Worm (Caenorhabditis elegans) whole organism, L4 larva: ENCODE measurements around the gene bath-37.

Source experiments
- T26A8.4 ChIP-seq: fragments of 200-800 bp; sonication (Bioruptor generic); IDR thresholded peaks from 2 replicates; pipeline ENCODE4 v1.3.6; 2022; ENCODE audit warnings: missing genetic modification characterization, missing compliant biosample characterization
- Y75B8A.6 ChIP-seq: fragments of 200-800 bp; sonication (Bioruptor generic); IDR thresholded peaks from 2 replicates; pipeline ENCODE4 v1.3.6; 2022; ENCODE audit warnings: missing genetic modification reagents, missing genetic modification characterization, missing compliant biosample characterization
- aha-1 ChIP-seq: fragments of 150-350 bp; peaks from one replicate; lab custom pipeline; 2014; ENCODE audit warnings: missing biosample characterization, missing genetic modification characterization
- ama-1 ChIP-seq: fragments of 150-350 bp; optimal IDR thresholded peaks from 2 replicates; lab custom pipeline; 2014; ENCODE audit warnings: inconsistent platforms, mixed read lengths
- ceh-32 ChIP-seq: sonication (generic microtip); optimal IDR thresholded peaks from 2 replicates; lab custom pipeline; 2016; ENCODE audit warnings: mild to moderate bottlenecking, missing genetic modification characterization, missing compliant biosample characterization; ENCODE audit not compliant: poor library complexity
- ces-1 ChIP-seq: fragments of 150-350 bp; sonication (generic microtip); optimal IDR thresholded peaks from 4 replicates; lab custom pipeline; 2014; ENCODE audit warnings: missing biosample characterization, missing genetic modification reagents, missing genetic modification characterization
- daf-16 ChIP-seq, 3 experiments: sonication (generic microtip); optimal IDR thresholded peaks; 2 replicates each; lab custom pipeline; 2016 to 2017; ENCODE audit warnings: missing genetic modification characterization in 3 of 3, missing genetic modification reagents in 3 of 3, mild to moderate bottlenecking in 2 of 3, missing compliant biosample characterization in 2 of 3, missing biosample characterization in 1 of 3, moderate library complexity in 1 of 3
- daf-19 ChIP-seq: fragments of 200-800 bp; sonication (Bioruptor generic); conservative IDR thresholded peaks from 2 replicates; pipeline ENCODE4 v1.3.6; 2022; ENCODE audit warnings: missing genetic modification characterization, missing compliant biosample characterization
- dpl-1 ChIP-seq: fragments of 150-350 bp; optimal IDR thresholded peaks from 2 replicates; lab custom pipeline; 2014; ENCODE audit warnings: missing biosample characterization, missing genetic modification reagents, missing genetic modification characterization
- dve-1 ChIP-seq: sonication (generic microtip); optimal IDR thresholded peaks from 2 replicates; lab custom pipeline; 2017; ENCODE audit warnings: antibody characterized with exemption, mild to moderate bottlenecking, missing genetic modification characterization, missing compliant biosample characterization; ENCODE audit not compliant: insufficient read depth
- fkh-10 ChIP-seq: fragments of 150-350 bp; optimal IDR thresholded peaks from 2 replicates; lab custom pipeline; 2014; ENCODE audit warnings: missing biosample characterization, missing genetic modification reagents, missing genetic modification characterization
- hlh-30 ChIP-seq: sonication (generic microtip); optimal IDR thresholded peaks from 2 replicates; lab custom pipeline; 2017; ENCODE audit warnings: antibody characterized with exemption, mild to moderate bottlenecking, missing genetic modification characterization, missing compliant biosample characterization; ENCODE audit not compliant: insufficient read depth
- hmg-1.1 ChIP-seq: fragments of 200-800 bp; sonication (Bioruptor generic); IDR thresholded peaks from 2 replicates; pipeline ENCODE4 v1.3.6; 2022; ENCODE audit warnings: missing genetic modification reagents, missing genetic modification characterization, missing compliant biosample characterization
- lin-38 ChIP-seq: fragments of 200-800 bp; sonication (Bioruptor generic); IDR thresholded peaks from 2 replicates; pipeline ENCODE4 v1.3.6; 2022; ENCODE audit warnings: missing genetic modification reagents, missing genetic modification characterization, missing compliant biosample characterization
- lsy-2 ChIP-seq, 2 experiments: fragments of 150-350 bp in 1 of 2; sonication (generic microtip) in 1 of 2; optimal IDR thresholded peaks; 2 replicates each; lab custom pipeline; 2014 to 2017; ENCODE audit warnings: missing biosample characterization in 2 of 2, missing genetic modification characterization in 2 of 2
- mdl-1 ChIP-seq, 2 experiments: fragments of 150-350 bp in 1 of 2; sonication (generic microtip) in 1 of 2; optimal IDR thresholded peaks; 2 replicates each; lab custom pipeline; 2014 to 2017; ENCODE audit warnings: missing biosample characterization in 2 of 2, missing genetic modification characterization in 2 of 2
- mep-1 ChIP-seq: fragments of 150-350 bp; sonication (generic microtip); optimal IDR thresholded peaks from 3 replicates; lab custom pipeline; 2014; ENCODE audit warnings: missing biosample characterization, missing genetic modification characterization
- mes-2 ChIP-seq: sonication (generic microtip); optimal IDR thresholded peaks from 2 replicates; lab custom pipeline; 2016; ENCODE audit warnings: missing genotype, mild to moderate bottlenecking, missing genetic modification characterization, missing compliant biosample characterization; ENCODE audit not compliant: poor library complexity, severe bottlenecking
- mxl-3 ChIP-seq: fragments of 200-800 bp; sonication (Bioruptor generic); optimal IDR thresholded peaks from 2 replicates; lab custom pipeline; 2018; ENCODE audit warnings: mild to moderate bottlenecking, missing genetic modification characterization, missing compliant biosample characterization
- nhr-11 ChIP-seq: fragments of 150-350 bp; optimal IDR thresholded peaks from 2 replicates; lab custom pipeline; 2014; ENCODE audit warnings: missing biosample characterization, missing genetic modification characterization
- nhr-111 ChIP-seq: fragments of 200-800 bp; sonication (Bioruptor generic); optimal IDR thresholded peaks from 2 replicates; lab custom pipeline; 2018; ENCODE audit warnings: mild to moderate bottlenecking, missing genetic modification characterization, missing compliant biosample characterization
- nhr-237 ChIP-seq: sonication (generic microtip); optimal IDR thresholded peaks from 2 replicates; lab custom pipeline; 2017; ENCODE audit warnings: missing biosample characterization, missing genetic modification characterization
- nhr-28 ChIP-seq: fragments of 150-350 bp; optimal IDR thresholded peaks from 2 replicates; lab custom pipeline; 2014; ENCODE audit warnings: missing biosample characterization, missing genetic modification characterization
- nhr-41 ChIP-seq: fragments of 200-800 bp; sonication (Bioruptor generic); IDR thresholded peaks from 2 replicates; pipeline ENCODE4 v1.3.6; 2022; ENCODE audit warnings: missing genetic modification reagents, missing genetic modification characterization, missing compliant biosample characterization
- nhr-6 ChIP-seq: fragments of 150-350 bp; optimal IDR thresholded peaks from 2 replicates; lab custom pipeline; 2014; ENCODE audit warnings: missing biosample characterization, missing genetic modification characterization
- pha-4 ChIP-seq, 2 experiments: fragments of 150-350 bp in 1 of 2; fragments of 200-800 bp in 1 of 2; sonication (Bioruptor generic) in 1 of 2; IDR thresholded peaks in 1 of 2; optimal IDR thresholded peaks in 1 of 2; 2 replicates each; pipeline versions ENCODE4 v1.3.6 to Lab custom; 2014 to 2022; ENCODE audit warnings: missing genetic modification characterization in 2 of 2, missing genetic modification reagents in 2 of 2, missing biosample characterization in 1 of 2, missing compliant biosample characterization in 1 of 2
- rbr-2 ChIP-seq: sonication (generic microtip); optimal IDR thresholded peaks from 2 replicates; lab custom pipeline; 2016; ENCODE audit warnings: missing genotype, missing genetic modification characterization, missing compliant biosample characterization
- snpc-1.2 ChIP-seq: fragments of 200-800 bp; sonication (Bioruptor generic); IDR thresholded peaks from 2 replicates; pipeline ENCODE4 v1.3.6; 2022; ENCODE audit warnings: missing genetic modification reagents, missing genetic modification characterization, missing compliant biosample characterization
- spr-1 ChIP-seq: sonication (generic microtip); optimal IDR thresholded peaks from 2 replicates; lab custom pipeline; 2016; ENCODE audit warnings: mild to moderate bottlenecking, missing genetic modification characterization, missing compliant biosample characterization
- tag-97 ChIP-seq: fragments of 200-800 bp; sonication (Bioruptor generic); IDR thresholded peaks from 2 replicates; pipeline ENCODE4 v1.3.6; 2022; ENCODE audit warnings: missing genetic modification characterization, missing compliant biosample characterization
- unc-130 ChIP-seq: sonication (generic microtip); optimal IDR thresholded peaks from 2 replicates; lab custom pipeline; 2016; ENCODE audit warnings: missing genetic modification reagents, missing genetic modification characterization, missing compliant biosample characterization

bath-37 gene

ce11 chrIV:12113056-12113455 lies 44.4 kb downstream of the bath-37 start (continued):
- no peak for TF ChIP-seq tag-97 (GFP tag; lab: Robert Waterston, UW)
- no peak for TF ChIP-seq nhr-41 (GFP tag; lab: Robert Waterston, UW)
- no peak for TF ChIP-seq T26A8.4
- TF ChIP-seq daf-19 (GFP tag; lab: Robert Waterston, UW): no peak

ce11 chrIV:12114498-12114897 lies 45.8 kb downstream of the bath-37 start:
- TF ChIP-seq hlh-30 (tag; lab: Kevin White, UChicago) (peak; percentile 34), mep-1 (tag; lab: Kevin White, UChicago) (peak; percentile 17), unc-130 (no peak), rbr-2 (tag; lab: Kevin White, UChicago) (peak; percentile 6), nhr-11 (tag; lab: Kevin White, UChicago) (no peak), fkh-10 (GFP tag; lab: Kevin White, UChicago) (peak; percentile 50), mdl-1 (tag; optimal IDR thresholded peaks at IDR 0.05; lab: Kevin White, UChicago) (peak in 1 of 2 experiments; percentile 24), ceh-32 (no peak), nhr-41 (GFP tag; lab: Robert Waterston, UW) (no peak), ces-1 (GFP tag; lab: Kevin White, UChicago) (peak; percentile 28), ama-1 (peak; percentile 29), lsy-2 (tag; optimal IDR thresholded peaks at IDR 0.05; lab: Kevin White, UChicago) (peak in 1 of 2 experiments; percentile 32)

- no peak for TF ChIP-seq nhr-111 (GFP tag; lab: Kevin White, UChicago)
- no peak for TF ChIP-seq spr-1 (tag; lab: Kevin White, UChicago)
- TF ChIP-seq aha-1 (tag; lab: Kevin White, UChicago): peak; percentile 79
- no peak for TF ChIP-seq Y75B8A.6
Measured at ce11 chrIV:12120536-12120935, 51.8 kb downstream of the bath-37 start.

- TF ChIP-seq nhr-237 (tag; lab: Kevin White, UChicago): no peak
- TF ChIP-seq hmg-1.1 (GFP tag; lab: Robert Waterston, UW): 0 out of 2 replicates have a peak, but pooled peaks have one; percentile 15
- TF ChIP-seq unc-130: peak; percentile 70
- TF ChIP-seq lsy-2 (tag; optimal IDR thresholded peaks at IDR 0.05; lab: Kevin White, UChicago): peak in 1 of 2 experiments; percentile 56
- TF ChIP-seq nhr-6 (tag; lab: Kevin White, UChicago): peak; percentile 50
- TF ChIP-seq mes-2 (tag; lab: Kevin White, UChicago): peak; percentile 48
- peak; percentile 26 for TF ChIP-seq dve-1 (tag; lab: Kevin White, UChicago)
- TF ChIP-seq hlh-30 (tag; lab: Kevin White, UChicago): peak; percentile 3
- peak; percentile 24 for TF ChIP-seq dpl-1 (GFP tag; lab: Kevin White, UChicago)
- peak; percentile 93 for TF ChIP-seq lin-38 (GFP tag; lab: Robert Waterston, UW)
- no peak for TF ChIP-seq pha-4 (GFP tag; IDR thresholded peaks at IDR 0.05; lab: Robert Waterston, UW)
- TF ChIP-seq pha-4 (tag; optimal IDR thresholded peaks at IDR 0.05; lab: Kevin White, UChicago): peak; percentile 19
- TF ChIP-seq snpc-1.2 (GFP tag; lab: Robert Waterston, UW): no peak
- no peak for TF ChIP-seq mxl-3 (GFP tag; lab: Kevin White, UChicago)
- TF ChIP-seq nhr-28 (tag; lab: Kevin White, UChicago): peak; percentile 25
- TF ChIP-seq daf-16 (GFP tag; optimal IDR thresholded peaks at IDR 0.05; lab: Kevin White, UChicago): no peak
- TF ChIP-seq daf-16 (tag; optimal IDR thresholded peaks at IDR 0.05; lab: Kevin White, UChicago): peak; percentile 41
- TF ChIP-seq mep-1 (tag; lab: Kevin White, UChicago): peak; percentile 22
- no peak for TF ChIP-seq ces-1 (GFP tag; lab: Kevin White, UChicago)
Measured at ce11 chrIV:12121076-12121475, 52.4 kb downstream of the bath-37 start, which contains the start of the genes ddb-1 and M18.6. Gene ddb-1 (minus strand): TSS chrIV:12121165. Gene M18.6 (plus strand): TSS chrIV:12121310.
